Worm (Caenorhabditis elegans) whole organism, late embryonic: ENCODE measurements around the gene klp-7.

ENCODE experiments used
- C08G9.2 ChIP-seq: sonication (generic microtip); optimal IDR thresholded peaks from 2 replicates; lab custom pipeline; 2016; ENCODE audit warnings: mild to moderate bottlenecking, missing genetic modification characterization, moderate library complexity, missing compliant biosample characterization
- F13H6.1 ChIP-seq: sonication (generic microtip); optimal IDR thresholded peaks from 2 replicates; lab custom pipeline; 2016; ENCODE audit warnings: missing genetic modification characterization, missing compliant biosample characterization
- K09A11.1 ChIP-seq: sonication (generic microtip); optimal IDR thresholded peaks from 2 replicates; lab custom pipeline; 2017; ENCODE audit warnings: antibody characterized with exemption, mild to moderate bottlenecking, missing genetic modification characterization, missing compliant biosample characterization; ENCODE audit not compliant: insufficient read depth
- T23F11.4 ChIP-seq: fragments of 200-800 bp; sonication (Bioruptor generic); optimal IDR thresholded peaks from 2 replicates; lab custom pipeline; 2018; ENCODE audit warnings: mild to moderate bottlenecking, missing genetic modification characterization, missing compliant biosample characterization
- ahr-1 ChIP-seq: sonication (generic microtip); optimal IDR thresholded peaks from 2 replicates; lab custom pipeline; 2016; ENCODE audit warnings: missing genetic modification characterization, missing compliant biosample characterization
- ceh-19 ChIP-seq: fragments of 200-800 bp; sonication (Bioruptor generic); optimal IDR thresholded peaks from 2 replicates; lab custom pipeline; 2018; ENCODE audit warnings: mild to moderate bottlenecking, missing genetic modification characterization, missing compliant biosample characterization
- ceh-2 ChIP-seq: sonication (generic microtip); optimal IDR thresholded peaks from 2 replicates; lab custom pipeline; 2016; ENCODE audit warnings: missing genotype, missing genetic modification characterization, missing compliant biosample characterization
- ceh-24 ChIP-seq: sonication (generic microtip); optimal IDR thresholded peaks from 2 replicates; lab custom pipeline; 2016; ENCODE audit warnings: mild to moderate bottlenecking, missing genetic modification characterization, missing compliant biosample characterization
- ceh-30 ChIP-seq: fragments of 150-350 bp; optimal IDR thresholded peaks from 2 replicates; lab custom pipeline; 2014; ENCODE audit warnings: missing biosample characterization, missing genetic modification characterization
- ceh-31 ChIP-seq: sonication (generic microtip); optimal IDR thresholded peaks from 2 replicates; lab custom pipeline; 2016; ENCODE audit warnings: missing genetic modification characterization, missing compliant biosample characterization
- ceh-34 ChIP-seq: sonication (generic microtip); optimal IDR thresholded peaks from 2 replicates; lab custom pipeline; 2016; ENCODE audit warnings: mild to moderate bottlenecking, missing genetic modification characterization, missing compliant biosample characterization
- ceh-48 ChIP-seq: sonication (generic microtip); optimal IDR thresholded peaks from 2 replicates; lab custom pipeline; 2016; ENCODE audit warnings: missing genetic modification characterization, inconsistent platforms, missing compliant biosample characterization
- ceh-6 ChIP-seq: fragments of 200-800 bp; sonication (Bioruptor generic); optimal IDR thresholded peaks from 2 replicates; lab custom pipeline; 2018; ENCODE audit warnings: mild to moderate bottlenecking, missing genetic modification characterization, missing compliant biosample characterization
- che-1 ChIP-seq: sonication (generic microtip); optimal IDR thresholded peaks from 2 replicates; lab custom pipeline; 2016; ENCODE audit warnings: mild to moderate bottlenecking, missing genetic modification characterization, missing compliant biosample characterization
- dmd-4 ChIP-seq: sonication (generic microtip); optimal IDR thresholded peaks from 2 replicates; lab custom pipeline; 2016; ENCODE audit warnings: borderline replicate concordance, missing genetic modification characterization, missing compliant biosample characterization
- ets-4 ChIP-seq: sonication (generic microtip); optimal IDR thresholded peaks from 2 replicates; lab custom pipeline; 2016; ENCODE audit warnings: missing genetic modification characterization, missing compliant biosample characterization
- fkh-6 ChIP-seq: sonication (generic microtip); optimal IDR thresholded peaks from 2 replicates; lab custom pipeline; 2016; ENCODE audit warnings: missing genetic modification characterization, missing compliant biosample characterization
- gmeb-2 ChIP-seq: sonication (generic microtip); optimal IDR thresholded peaks from 2 replicates; lab custom pipeline; 2016; ENCODE audit warnings: missing genetic modification characterization, inconsistent platforms, missing compliant biosample characterization
- hlh-13 ChIP-seq: fragments of 200-800 bp; sonication (Bioruptor generic); optimal IDR thresholded peaks from 2 replicates; lab custom pipeline; 2018; ENCODE audit warnings: mild to moderate bottlenecking, missing genetic modification characterization, missing compliant biosample characterization
- hlh-15 ChIP-seq: sonication (generic microtip); optimal IDR thresholded peaks from 2 replicates; lab custom pipeline; 2016; ENCODE audit warnings: missing genetic modification characterization, missing compliant biosample characterization
- hlh-30 ChIP-seq: sonication (generic microtip); optimal IDR thresholded peaks from 2 replicates; lab custom pipeline; 2017; ENCODE audit warnings: antibody characterized with exemption, missing genetic modification characterization, missing compliant biosample characterization; ENCODE audit not compliant: insufficient read depth
- hlh-6 ChIP-seq: sonication (generic microtip); optimal IDR thresholded peaks from 2 replicates; lab custom pipeline; 2016; ENCODE audit warnings: missing genotype, missing genetic modification characterization, missing compliant biosample characterization
- hlh-8 ChIP-seq: sonication (generic microtip); optimal IDR thresholded peaks from 2 replicates; lab custom pipeline; 2016; ENCODE audit warnings: missing genotype, missing genetic modification characterization, missing compliant biosample characterization
- lim-6 ChIP-seq: sonication (generic microtip); optimal IDR thresholded peaks from 2 replicates; lab custom pipeline; 2016; ENCODE audit warnings: missing genetic modification characterization, missing compliant biosample characterization
- lin-11 ChIP-seq: fragments of 200-800 bp; sonication (Bioruptor generic); optimal IDR thresholded peaks from 2 replicates; lab custom pipeline; 2018; ENCODE audit warnings: mild to moderate bottlenecking, missing genetic modification characterization, missing compliant biosample characterization
- mec-3 ChIP-seq: sonication (generic microtip); optimal IDR thresholded peaks from 2 replicates; lab custom pipeline; 2016; ENCODE audit warnings: borderline replicate concordance, missing genetic modification characterization, missing compliant biosample characterization
- nfya-1 ChIP-seq: sonication (generic microtip); optimal IDR thresholded peaks from 2 replicates; lab custom pipeline; 2017; ENCODE audit warnings: missing genetic modification characterization, mild to moderate bottlenecking, missing compliant biosample characterization, antibody characterized with exemption, moderate library complexity
- nhr-11 ChIP-seq: fragments of 150-350 bp; optimal IDR thresholded peaks from 2 replicates; lab custom pipeline; 2014; ENCODE audit warnings: missing biosample characterization, missing genetic modification characterization
- nhr-232 ChIP-seq: sonication (generic microtip); optimal IDR thresholded peaks from 2 replicates; lab custom pipeline; 2016; ENCODE audit warnings: missing genetic modification characterization, missing compliant biosample characterization
- odd-2 ChIP-seq: sonication (generic microtip); optimal IDR thresholded peaks from 2 replicates; lab custom pipeline; 2017; ENCODE audit warnings: antibody characterized with exemption, mild to moderate bottlenecking, missing genetic modification characterization, missing compliant biosample characterization
- pat-9 ChIP-seq: fragments of 200-800 bp; sonication (Bioruptor generic); optimal IDR thresholded peaks from 2 replicates; lab custom pipeline; 2018; ENCODE audit warnings: mild to moderate bottlenecking, missing genetic modification characterization, moderate library complexity, missing compliant biosample characterization
- pax-1 ChIP-seq: fragments of 150-350 bp; optimal IDR thresholded peaks from 2 replicates; lab custom pipeline; 2014; ENCODE audit warnings: missing biosample characterization, missing genetic modification characterization
- pha-2 ChIP-seq: sonication (generic microtip); optimal IDR thresholded peaks from 2 replicates; lab custom pipeline; 2017; ENCODE audit warnings: mild to moderate bottlenecking, missing genetic modification characterization, missing compliant biosample characterization
- pha-4 ChIP-seq: fragments of 150-350 bp; optimal IDR thresholded peaks from 2 replicates; lab custom pipeline; 2018; ENCODE audit warnings: missing biosample characterization, missing genetic modification reagents, missing genetic modification characterization
- pqm-1 ChIP-seq: sonication (generic microtip); optimal IDR thresholded peaks from 2 replicates; lab custom pipeline; 2016; ENCODE audit warnings: missing genetic modification characterization, missing compliant biosample characterization
- pros-1 ChIP-seq: fragments of 150-350 bp; optimal IDR thresholded peaks from 2 replicates; lab custom pipeline; 2014; ENCODE audit warnings: missing biosample characterization, missing genetic modification reagents, missing genetic modification characterization
- ref-2 ChIP-seq: sonication (generic microtip); optimal IDR thresholded peaks from 2 replicates; lab custom pipeline; 2016; ENCODE audit warnings: missing genetic modification characterization, missing compliant biosample characterization
- syd-9 ChIP-seq: sonication (generic microtip); optimal IDR thresholded peaks from 2 replicates; lab custom pipeline; 2016; ENCODE audit warnings: mild to moderate bottlenecking, missing genetic modification characterization, moderate library complexity, missing compliant biosample characterization
- tbx-2 ChIP-seq: sonication (generic microtip); optimal IDR thresholded peaks from 2 replicates; lab custom pipeline; 2016; ENCODE audit warnings: missing genetic modification characterization, missing compliant biosample characterization
- ttx-3 ChIP-seq: sonication (generic microtip); optimal IDR thresholded peaks from 2 replicates; lab custom pipeline; 2016; ENCODE audit warnings: missing genetic modification reagents, missing genetic modification characterization, missing compliant biosample characterization
- unc-3 ChIP-seq, 2 experiments: fragments of 200-800 bp in 1 of 2; sonication (Bioruptor generic) in 1 of 2; sonication (generic microtip) in 1 of 2; conservative IDR thresholded peaks in 1 of 2; optimal IDR thresholded peaks in 1 of 2; 2 replicates each; pipeline versions ENCODE4 v1.3.6 to Lab custom; 2016 to 2022; ENCODE audit warnings: missing compliant biosample characterization in 2 of 2, missing genetic modification characterization in 2 of 2, missing genetic modification reagents in 1 of 2
- unc-55 ChIP-seq: sonication (generic microtip); optimal IDR thresholded peaks from 2 replicates; lab custom pipeline; 2017; ENCODE audit warnings: missing biosample characterization, missing genetic modification reagents, missing genetic modification characterization
- unc-86 ChIP-seq: sonication (generic microtip); optimal IDR thresholded peaks from 2 replicates; lab custom pipeline; 2016; ENCODE audit warnings: missing genetic modification characterization, missing compliant biosample characterization
- zip-5 ChIP-seq: sonication (generic microtip); optimal IDR thresholded peaks from 2 replicates; lab custom pipeline; 2016; ENCODE audit warnings: missing genetic modification characterization, missing compliant biosample characterization

klp-7 gene

ce11 chrIII:10759050-10760023 is 46.4 kb upstream of the klp-7 start, which contains the start of gene tasp-1 (continued):
- TF ChIP-seq ceh-19 (GFP tag; lab: Kevin White, UChicago) = peak; percentile 96
- peak; percentile 100 for TF ChIP-seq pros-1
- peak; percentile 99 for TF ChIP-seq ets-4
- TF ChIP-seq T23F11.4 = peak; percentile 95
- TF ChIP-seq hlh-6 (tag; lab: Kevin White, UChicago) = peak; percentile 92
- TF ChIP-seq pqm-1 = peak; percentile 99
- peak; percentile 97 for TF ChIP-seq dmd-4 (tag; lab: Kevin White, UChicago)
- peak; percentile 98 for TF ChIP-seq C08G9.2 (tag; lab: Kevin White, UChicago)
- peak; percentile 62 for TF ChIP-seq nhr-232 (tag; lab: Kevin White, UChicago)
- TF ChIP-seq unc-3 (GFP tag; conservative IDR thresholded peaks at IDR 0.05; lab: Robert Waterston, UW) = peak; percentile 96
- peak; percentile 97 for TF ChIP-seq unc-3 (tag; optimal IDR thresholded peaks at IDR 0.05; lab: Kevin White, UChicago)
- peak; percentile 100 for TF ChIP-seq ceh-31 (tag; lab: Kevin White, UChicago)
- TF ChIP-seq hlh-30 (tag; lab: Kevin White, UChicago) = peak; percentile 100
- TF ChIP-seq unc-55 (GFP tag; lab: Kevin White, UChicago) = peak; percentile 93
- peak; percentile 83 for TF ChIP-seq hlh-15
- TF ChIP-seq F13H6.1 (tag; lab: Kevin White, UChicago) = peak; percentile 98
- peak; percentile 90 for TF ChIP-seq pha-2 (tag; lab: Kevin White, UChicago)
- peak; percentile 98 for TF ChIP-seq ceh-2 (tag; lab: Kevin White, UChicago)
- TF ChIP-seq ahr-1 (tag; lab: Kevin White, UChicago) = peak; percentile 97
- peak; percentile 97 for TF ChIP-seq syd-9 (tag; lab: Kevin White, UChicago)
- peak; percentile 87 for TF ChIP-seq fkh-6 (tag; lab: Kevin White, UChicago)
- TF ChIP-seq nfya-1 = peak; percentile 99
- TF ChIP-seq pha-4 (tag; lab: Kevin White, UChicago) = no peak
- peak; percentile 100 for TF ChIP-seq ref-2 (tag; lab: Kevin White, UChicago)
- peak; percentile 29 for TF ChIP-seq odd-2 (tag; lab: Kevin White, UChicago)
- TF ChIP-seq che-1 (tag; lab: Kevin White, UChicago) = peak; percentile 83
- TF ChIP-seq nhr-11 (tag; lab: Kevin White, UChicago) = peak; percentile 89
- TF ChIP-seq ceh-30 (tag; lab: Kevin White, UChicago) = peak; percentile 29
- peak; percentile 88 for TF ChIP-seq pax-1 (tag; lab: Kevin White, UChicago)
- peak; percentile 76 for TF ChIP-seq lin-11
- peak; percentile 90 for TF ChIP-seq ceh-6
- TF ChIP-seq ttx-3 = peak; percentile 89
- TF ChIP-seq hlh-13 (GFP tag; lab: Kevin White, UChicago) = peak; percentile 90
- peak; percentile 91 for TF ChIP-seq gmeb-2
- peak; percentile 98 for TF ChIP-seq hlh-8 (tag; lab: Kevin White, UChicago)
- TF ChIP-seq K09A11.1 (tag; lab: Kevin White, UChicago) = peak; percentile 95
- TF ChIP-seq lim-6 (tag; lab: Kevin White, UChicago) = peak; percentile 98
- TF ChIP-seq tbx-2 = peak; percentile 100
- TF ChIP-seq zip-5 (tag; lab: Kevin White, UChicago) = peak; percentile 90
- peak; percentile 98 for TF ChIP-seq mec-3 (tag; lab: Kevin White, UChicago)
- TF ChIP-seq unc-86 (tag; lab: Kevin White, UChicago) = peak; percentile 99
- peak; percentile 84 for TF ChIP-seq ceh-24 (tag; lab: Kevin White, UChicago)
- peak; percentile 100 for TF ChIP-seq ceh-34 (tag; lab: Kevin White, UChicago)
- TF ChIP-seq pat-9 (tag; lab: Kevin White, UChicago) = peak; percentile 98
- TF ChIP-seq ceh-48 (tag; lab: Kevin White, UChicago) = peak; percentile 100
